Worm (Caenorhabditis elegans): ENCODE measurements around the gene F25E5.8.

Gene F25E5.8

DNA sequence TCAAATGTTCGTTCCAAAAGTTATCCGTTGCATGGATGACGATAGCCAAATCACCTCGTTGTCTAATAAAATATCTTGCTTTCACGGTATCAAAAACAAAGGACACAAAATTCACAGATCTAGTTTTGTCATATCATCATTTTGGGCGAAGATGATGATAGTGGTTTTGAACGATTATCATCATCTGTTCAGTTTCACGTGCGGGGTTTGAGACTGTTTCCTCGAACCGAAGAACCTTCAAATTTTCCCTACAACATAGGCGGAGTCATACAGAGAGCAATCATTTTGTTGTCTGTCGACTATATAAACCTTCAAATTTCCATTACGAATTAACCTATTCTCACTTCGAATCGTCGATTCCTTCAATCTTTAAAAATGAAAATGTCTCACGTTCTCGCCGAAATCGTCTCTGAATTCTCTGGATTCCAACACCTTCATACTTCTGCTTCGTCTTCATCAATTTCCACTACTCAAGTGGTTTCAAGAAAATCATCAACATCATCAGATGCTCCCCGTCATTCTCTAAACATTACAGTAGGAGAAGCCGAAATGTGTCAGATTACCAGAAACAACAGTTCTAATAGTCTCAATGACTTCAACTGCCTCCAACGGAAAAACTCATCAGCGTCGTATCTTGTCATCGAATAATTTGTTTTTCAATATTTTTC lies 22.5 kb upstream of the F25E5.8 start, which contains the start of gene F18E3.11:
Gene F18E3.11 (plus strand): TSS at position 376 of the 668 bp plus-strand sequence.
- TF ChIP-seq ham-2 (GFP tag; optimal IDR thresholded peaks at IDR 0.05) (no peak), unc-120 (tag; optimal IDR thresholded peaks at IDR 0.05; ENCODE audit: poor library complexity, severe bottlenecking) (no peak), flh-1 (GFP tag; optimal IDR thresholded peaks at IDR 0.05) (no peak), tbx-8 (GFP tag; optimal IDR thresholded peaks at IDR 0.05) (no peak), M03D4.4 (tag; optimal IDR thresholded peaks at IDR 0.05) (no peak), ces-1 (GFP tag; optimal IDR thresholded peaks at IDR 0.05) (no peak), elt-1 (tag; optimal IDR thresholded peaks at IDR 0.05; ENCODE audit: borderline replicate concordance, insufficient read depth) (no peak), blmp-1 (tag; optimal IDR thresholded peaks at IDR 0.05) (no peak), hlh-1 (tag; optimal IDR thresholded peaks at IDR 0.05) (no peak)

- TF ChIP-seq cnd-1 (tag; optimal IDR thresholded peaks at IDR 0.05) (no peak), elt-1 (tag; optimal IDR thresholded peaks at IDR 0.05; ENCODE audit: borderline replicate concordance, insufficient read depth) (no peak), sem-2 (GFP tag; optimal IDR thresholded peaks at IDR 0.05) (no peak), unc-120 (tag; optimal IDR thresholded peaks at IDR 0.05; ENCODE audit: poor library complexity, severe bottlenecking) (no peak), lin-13 (tag; optimal IDR thresholded peaks at IDR 0.05) (no peak), elt-3 (tag; optimal IDR thresholded peaks at IDR 0.05) (no peak), snpc-4 (tag; optimal IDR thresholded peaks at IDR 0.05) (no peak), ztf-11 (tag; optimal IDR thresholded peaks at IDR 0.05) (no peak), nhr-76 (tag; optimal IDR thresholded peaks at IDR 0.05) (no peak), ceh-43 (GFP tag; optimal IDR thresholded peaks at IDR 0.05) (no peak), blmp-1 (tag; optimal IDR thresholded peaks at IDR 0.05) (no peak), flh-1 (GFP tag; optimal IDR thresholded peaks at IDR 0.05) (no peak), unc-39 (tag; optimal IDR thresholded peaks at IDR 0.05) (no peak), zip-8 (tag; optimal IDR thresholded peaks at IDR 0.05) (no peak), pha-4 (tag; optimal IDR thresholded peaks at IDR 0.05) (no peak), ham-2 (GFP tag; optimal IDR thresholded peaks at IDR 0.05) (no peak)
Measured at ce11 chrV:7414909-7415308, 20.8 kb upstream of the F25E5.8 start, which contains the start of gene F18E3.12. Gene F18E3.12 (plus strand): TSS chrV:7414985.

- TF ChIP-seq elt-1 (tag; optimal IDR thresholded peaks at IDR 0.05; ENCODE audit: borderline replicate concordance, insufficient read depth) (no peak), flh-1 (GFP tag; optimal IDR thresholded peaks at IDR 0.05) (no peak), unc-62 (GFP tag; optimal IDR thresholded peaks at IDR 0.05) (peak; percentile 69), ceh-39 (tag; optimal IDR thresholded peaks at IDR 0.05) (no peak), hlh-1 (tag; optimal IDR thresholded peaks at IDR 0.05) (no peak), mep-1 (tag; optimal IDR thresholded peaks at IDR 0.05) (no peak), sem-2 (GFP tag; optimal IDR thresholded peaks at IDR 0.05) (no peak), zip-8 (tag; optimal IDR thresholded peaks at IDR 0.05) (no peak), sptf-1 (tag; optimal IDR thresholded peaks at IDR 0.05) (no peak), elt-3 (tag; optimal IDR thresholded peaks at IDR 0.05) (peak; percentile 22)
Measured at ce11 chrV:7415780-7416428, 19.8 kb upstream of the F25E5.8 start, which contains the start of gene F18E3.13. Gene F18E3.13 (plus strand): TSS chrV:7416164.

DNA sequence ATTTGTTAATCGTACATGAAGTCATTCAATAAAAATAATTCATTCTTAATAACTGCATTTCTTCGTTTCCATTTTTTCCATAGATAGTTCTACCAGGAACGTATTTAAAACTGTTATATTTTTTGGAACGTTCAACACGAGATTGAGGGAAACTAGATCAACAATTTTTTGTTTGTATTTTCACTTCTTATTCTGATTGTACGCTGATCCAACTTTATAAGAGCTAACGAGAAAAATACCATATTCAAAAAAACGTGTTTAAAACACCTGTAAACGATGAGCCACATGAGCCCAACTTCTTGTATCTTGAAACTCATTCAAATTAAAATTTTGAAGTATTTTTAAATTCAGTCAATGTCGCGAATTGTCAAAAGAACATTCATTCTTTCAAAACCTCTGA lies 19.2 kb upstream of the F25E5.8 start:
- TF ChIP-seq sem-2 (GFP tag; optimal IDR thresholded peaks at IDR 0.05), result no peak
- no peak for TF ChIP-seq nhr-237 (tag; optimal IDR thresholded peaks at IDR 0.05)
- TF ChIP-seq unc-39 (tag; optimal IDR thresholded peaks at IDR 0.05), result no peak
- TF ChIP-seq tbx-8 (GFP tag; optimal IDR thresholded peaks at IDR 0.05), result no peak
- TF ChIP-seq mep-1 (tag; optimal IDR thresholded peaks at IDR 0.05), result no peak
- no peak for TF ChIP-seq mls-2 (tag; optimal IDR thresholded peaks at IDR 0.05)
- TF ChIP-seq nhr-76 (tag; optimal IDR thresholded peaks at IDR 0.05), result no peak

DNA sequence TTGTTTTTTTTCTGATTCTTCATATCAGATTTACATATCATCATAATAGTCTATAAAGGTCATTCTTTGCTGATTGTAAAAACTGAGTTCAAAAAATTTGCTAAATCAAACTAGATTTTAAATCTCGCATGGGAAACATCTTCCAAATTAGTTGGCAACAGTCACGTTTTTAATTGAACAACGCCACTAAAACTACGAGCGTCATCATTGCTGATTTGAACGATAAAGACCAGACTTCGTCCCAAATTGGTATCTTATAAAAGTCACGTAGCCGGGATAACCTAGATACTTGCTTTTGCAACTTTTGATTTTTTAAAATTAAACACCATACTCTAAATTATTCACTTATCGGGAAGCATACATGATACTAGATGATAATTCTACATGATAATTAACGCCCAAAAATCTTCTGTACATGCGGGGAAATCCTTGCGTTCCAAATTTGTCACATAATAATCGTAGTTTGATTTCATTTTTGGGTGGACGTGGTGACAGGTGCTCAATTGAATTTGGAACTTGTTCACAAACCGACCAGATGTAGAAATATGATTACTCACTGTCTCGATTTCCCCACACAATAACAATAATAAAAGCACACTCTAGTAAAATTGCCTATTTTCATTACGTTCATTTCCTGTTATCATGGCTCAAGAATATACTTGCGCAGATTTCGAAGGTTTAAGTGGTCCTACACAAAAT lies 18.6 kb upstream of the F25E5.8 start, which contains the start of gene srw-67:
Gene srw-67 (plus strand): TSS at position 643 of the 699 bp plus-strand sequence.
- no peak for TF ChIP-seq nhr-12 (tag; optimal IDR thresholded peaks at IDR 0.05)
- no peak for TF ChIP-seq ceh-83 (GFP tag; optimal IDR thresholded peaks at IDR 0.05)
- no peak for TF ChIP-seq nhr-28 (tag; optimal IDR thresholded peaks at IDR 0.05)
- TF ChIP-seq ces-1 (GFP tag; optimal IDR thresholded peaks at IDR 0.05), result no peak
- no peak for TF ChIP-seq nhr-2 (tag; optimal IDR thresholded peaks at IDR 0.05)
- TF ChIP-seq snpc-4 (tag; optimal IDR thresholded peaks at IDR 0.05), result no peak
- no peak for TF ChIP-seq tbx-8 (GFP tag; optimal IDR thresholded peaks at IDR 0.05)
- TF ChIP-seq sptf-1 (tag; optimal IDR thresholded peaks at IDR 0.05), result no peak
- no peak for TF ChIP-seq ceh-43 (GFP tag; optimal IDR thresholded peaks at IDR 0.05)
